Fruit fly (Drosophila melanogaster): ENCODE results near the gene Itpr.
A peak's percentile ranks its signal among the peaks of the same experiment; 100 is the strongest.

DNA sequence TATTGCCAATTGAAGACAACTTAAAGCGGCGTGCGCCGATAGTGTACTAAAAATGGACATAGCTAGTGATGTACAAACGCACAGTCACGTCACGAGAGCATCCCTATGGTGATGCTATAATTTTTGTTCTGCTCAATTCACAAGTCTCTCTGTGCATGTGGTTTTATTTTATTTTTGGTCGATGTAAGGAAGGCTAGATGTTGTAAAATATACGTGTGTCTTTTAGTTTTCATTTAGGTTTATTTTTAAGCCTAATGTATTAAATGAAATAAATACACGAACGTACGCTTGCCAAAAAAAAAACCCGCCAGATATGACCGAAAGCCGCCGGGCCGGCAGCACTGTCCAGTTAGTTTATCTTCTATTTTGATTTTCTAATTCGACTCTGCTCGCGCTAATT lies 42.4 kb upstream of the Itpr start, which contains the start of the genes CG45100, HDAC3 and Hcs:
- TF ChIP-seq CG12768 (GFP tag; optimal IDR thresholded peaks at IDR 0.05) (peak; percentile 59), CG7045 (GFP tag; optimal IDR thresholded peaks at IDR 0.05) (no peak), CG33017 (tag; optimal IDR thresholded peaks at IDR 0.05) (no peak), tj (GFP tag; optimal IDR thresholded peaks at IDR 0.05) (no peak), CG14711 (tag; optimal IDR thresholded peaks at IDR 0.05) (peak; percentile 26), kay (GFP tag; ENCODE audit: borderline replicate concordance) (no peak)
